Worm (Caenorhabditis elegans) whole organism, L2 larva: ENCODE measurements around the gene C29F9.9.

Experiments used
- dmd-4 ChIP-seq: sonication (generic microtip); optimal IDR thresholded peaks from 2 replicates; lab custom pipeline; 2017; ENCODE audit warnings: missing biosample characterization, missing genetic modification characterization
- elt-3 ChIP-seq: sonication (generic microtip); optimal IDR thresholded peaks from 2 replicates; lab custom pipeline; 2017; ENCODE audit warnings: missing biosample characterization, missing genetic modification characterization
- lsy-2 ChIP-seq, 2 experiments: fragments of 150-350 bp in 1 of 2; sonication (generic microtip) in 1 of 2; optimal IDR thresholded peaks; 2 replicates each; lab custom pipeline; 2014 to 2017; ENCODE audit warnings: missing biosample characterization in 2 of 2, missing genetic modification characterization in 2 of 2
- mab-5 ChIP-seq: fragments of 150-350 bp; optimal IDR thresholded peaks from 2 replicates; lab custom pipeline; 2014; ENCODE audit warnings: missing biosample characterization, missing genetic modification characterization
- nhr-25 ChIP-seq: fragments of 150-350 bp; sonication (generic microtip); optimal IDR thresholded peaks from 3 replicates; lab custom pipeline; 2014; ENCODE audit warnings: missing biosample characterization, missing genetic modification characterization

ce11 chrIII:114603-115002 is 15.9 kb upstream of the C29F9.9 start, which contains the start of gene C29F9.6:
- TF ChIP-seq elt-3 (tag; lab: Kevin White, UChicago) (no peak), nhr-25 (no peak), dmd-4 (tag; lab: Kevin White, UChicago) (no peak), mab-5 (tag; lab: Kevin White, UChicago) (no peak), lsy-2 (tag; optimal IDR thresholded peaks at IDR 0.05; lab: Kevin White, UChicago) (no peak)
